Worm (Caenorhabditis elegans): ENCODE measurements around the gene F35H12.1.

F35H12.1 gene

ce11 chrX:974499-975235 lies 41.1 kb downstream of the F35H12.1 start, which contains the start of gene vps-45:
Gene vps-45, minus strand, starts transcription at chrX:974848.
- TF ChIP-seq mep-1 (tag; optimal IDR thresholded peaks at IDR 0.05) = peak; percentile 44
- no peak for TF ChIP-seq nhr-11 (tag; optimal IDR thresholded peaks at IDR 0.05)
- no peak for TF ChIP-seq aha-1 (tag; optimal IDR thresholded peaks at IDR 0.05)
- TF ChIP-seq nhr-85 (tag) = peak; percentile 62
- no peak for TF ChIP-seq mab-9 (GFP tag; IDR thresholded peaks at IDR 0.05)
- peak; percentile 34 for TF ChIP-seq nhr-47 (tag; optimal IDR thresholded peaks at IDR 0.05)
- no peak for TF ChIP-seq ceh-90 (tag; optimal IDR thresholded peaks at IDR 0.05)
- TF ChIP-seq dpl-1 (GFP tag; optimal IDR thresholded peaks at IDR 0.05) = peak in 1 of 3 experiments; percentile 25
- no peak for TF ChIP-seq sox-4 (tag; optimal IDR thresholded peaks at IDR 0.05)
- TF ChIP-seq mef-2 (tag; optimal IDR thresholded peaks at IDR 0.05) = no peak
- peak in 1 of 2 experiments; percentile 11 for TF ChIP-seq mdl-1 (tag; optimal IDR thresholded peaks at IDR 0.05)
- TF ChIP-seq swsn-7 (tag; optimal IDR thresholded peaks at IDR 0.05) = peak; percentile 38
- peak; percentile 3 to 6 for TF ChIP-seq efl-1 (optimal IDR thresholded peaks at IDR 0.05)
- TF ChIP-seq efl-1 (GFP tag; optimal IDR thresholded peaks at IDR 0.05 in 1 of 2) = no peak
- peak; percentile 57 for TF ChIP-seq dsc-1 (tag; optimal IDR thresholded peaks at IDR 0.05)
- TF ChIP-seq lsy-2 (tag; optimal IDR thresholded peaks at IDR 0.05) = peak; percentile 24 to 56
- no peak for TF ChIP-seq unc-98 (GFP tag; IDR thresholded peaks at IDR 0.05)
- TF ChIP-seq ceh-82 (tag; optimal IDR thresholded peaks at IDR 0.05) = peak in 2 of 3 experiments; percentile 12 to 60
- TF ChIP-seq ztf-4 (tag; optimal IDR thresholded peaks at IDR 0.05) = no peak
- TF ChIP-seq irx-1 (tag; optimal IDR thresholded peaks at IDR 0.05) = no peak
- no peak for TF ChIP-seq zag-1 (tag; optimal IDR thresholded peaks at IDR 0.05)
- TF ChIP-seq unc-86 (tag; optimal IDR thresholded peaks at IDR 0.05) = peak; percentile 14
- no peak for TF ChIP-seq pag-3 (tag; optimal IDR thresholded peaks at IDR 0.05; ENCODE audit: borderline replicate concordance, insufficient read depth)
- no peak for TF ChIP-seq nhr-84 (tag; optimal IDR thresholded peaks at IDR 0.05)
- no peak for TF ChIP-seq fkh-4 (tag; optimal IDR thresholded peaks at IDR 0.05; ENCODE audit: borderline replicate concordance)
- TF ChIP-seq fkh-8 (tag; optimal IDR thresholded peaks at IDR 0.05) = no peak
- TF ChIP-seq pqm-1 (tag; optimal IDR thresholded peaks at IDR 0.05) = no peak
- TF ChIP-seq lin-15B (tag; optimal IDR thresholded peaks at IDR 0.05) = no peak
- TF ChIP-seq nhr-77 (tag; optimal IDR thresholded peaks at IDR 0.05) = no peak
- no peak for TF ChIP-seq tlp-1 (tag; optimal IDR thresholded peaks at IDR 0.05)
- TF ChIP-seq lin-14 (GFP tag; optimal IDR thresholded peaks at IDR 0.05) = peak; percentile 70
- peak; percentile 29 for TF ChIP-seq egl-13 (tag; optimal IDR thresholded peaks at IDR 0.05)
- TF ChIP-seq nhr-20 (tag; optimal IDR thresholded peaks at IDR 0.05) = peak; percentile 14
- peak; percentile 14 to 36 for TF ChIP-seq lin-35 (GFP tag; optimal IDR thresholded peaks at IDR 0.05)
- no peak for TF ChIP-seq nhr-237 (tag; optimal IDR thresholded peaks at IDR 0.05)
- TF ChIP-seq aly-2 (tag; optimal IDR thresholded peaks at IDR 0.05) = no peak
- TF ChIP-seq tbx-2 (tag; optimal IDR thresholded peaks at IDR 0.05) = peak; percentile 43
- TF ChIP-seq ces-1 (GFP tag; optimal IDR thresholded peaks at IDR 0.05) = no peak
- no peak for TF ChIP-seq elt-3 (tag; optimal IDR thresholded peaks at IDR 0.05)
- no peak for TF ChIP-seq hlh-17 (GFP tag; optimal IDR thresholded peaks at IDR 0.05; ENCODE audit: borderline replicate concordance)
- no peak for TF ChIP-seq C04F5.9 (tag; optimal IDR thresholded peaks at IDR 0.05)
- no peak for TF ChIP-seq grh-1 (GFP tag; IDR thresholded peaks at IDR 0.05)
- no peak for TF ChIP-seq alr-1 (tag; optimal IDR thresholded peaks at IDR 0.05; ENCODE audit: borderline replicate concordance)
- peak; percentile 67 for TF ChIP-seq skn-1 (tag; optimal IDR thresholded peaks at IDR 0.05)
- peak; percentile 26 for TF ChIP-seq C16A3.4 (tag; optimal IDR thresholded peaks at IDR 0.05)
- TF ChIP-seq ets-5 (GFP tag; IDR thresholded peaks at IDR 0.05) = no peak
- TF ChIP-seq isw-1 (GFP tag; IDR thresholded peaks at IDR 0.05) = peak; percentile 11; the same call in 1 of the 2 replicates
- peak; percentile 74 for TF ChIP-seq rnt-1 (tag; optimal IDR thresholded peaks at IDR 0.05)
- peak; percentile 42 for TF ChIP-seq nhr-71 (tag; optimal IDR thresholded peaks at IDR 0.05)
- no peak for TF ChIP-seq nhr-76 (tag; optimal IDR thresholded peaks at IDR 0.05)
- peak; percentile 29 for TF ChIP-seq xbp-1 (tag; optimal IDR thresholded peaks at IDR 0.05)
- TF ChIP-seq efl-3 (GFP tag; optimal IDR thresholded peaks at IDR 0.05) = no peak
- peak; percentile 65 for TF ChIP-seq snu-23 (GFP tag; optimal IDR thresholded peaks at IDR 0.05)

All from whole organism, L1 larva.